Worm (Caenorhabditis elegans) whole organism, L1 larva: ENCODE measurements around the gene mac-1.
A peak's percentile ranks its signal among the peaks of the same experiment; 100 is the strongest.

ENCODE experiments used
- C04F5.9 ChIP-seq: sonication (generic microtip); optimal IDR thresholded peaks from 2 replicates; lab custom pipeline; 2016; ENCODE audit warnings: missing genetic modification characterization, missing compliant biosample characterization
- Y116A8C.19 ChIP-seq: sonication (generic microtip); optimal IDR thresholded peaks from 2 replicates; lab custom pipeline; 2016; ENCODE audit warnings: missing compliant biosample characterization, missing genetic modification characterization, borderline replicate concordance
- blmp-1 ChIP-seq: fragments of 150-350 bp; optimal IDR thresholded peaks from 2 replicates; lab custom pipeline; 2014; ENCODE audit warnings: missing biosample characterization, missing genetic modification characterization
- ceh-8 ChIP-seq: fragments of 200-800 bp; sonication (Bioruptor generic); optimal IDR thresholded peaks from 2 replicates; lab custom pipeline; 2018; ENCODE audit warnings: mild to moderate bottlenecking, missing genetic modification characterization, moderate library complexity, missing compliant biosample characterization
- ceh-82 ChIP-seq, 3 experiments: fragments of 150-350 bp in 1 of 3; sonication (generic microtip) in 2 of 3; optimal IDR thresholded peaks; 2 replicates each; lab custom pipeline; 2014 to 2017; ENCODE audit warnings: missing biosample characterization in 3 of 3, missing genetic modification characterization in 3 of 3
- ceh-90 ChIP-seq: sonication (generic microtip); optimal IDR thresholded peaks from 2 replicates; lab custom pipeline; 2016; ENCODE audit warnings: missing genetic modification characterization, missing compliant biosample characterization
- dpl-1 ChIP-seq, 3 experiments: fragments of 150-350 bp in 2 of 3; sonication (generic microtip) in 1 of 3; optimal IDR thresholded peaks; 2 replicates each; lab custom pipeline; 2014 to 2017; ENCODE audit warnings: missing biosample characterization in 3 of 3, missing genetic modification characterization in 3 of 3, missing genetic modification reagents in 3 of 3
- efl-1 ChIP-seq, 4 experiments: fragments of 150-350 bp; optimal IDR thresholded peaks in 3 of 4; peaks in 1 of 4; 1 replicate in 1 of 4; 2 replicates in 3 of 4; lab custom pipeline; 2014; ENCODE audit warnings: missing biosample characterization in 2 of 4, missing genetic modification characterization in 2 of 4, missing genetic modification reagents in 2 of 4
- efl-3 ChIP-seq: fragments of 200-800 bp; sonication (Bioruptor generic); optimal IDR thresholded peaks from 2 replicates; lab custom pipeline; 2018; ENCODE audit warnings: mild to moderate bottlenecking, missing genetic modification characterization, missing compliant biosample characterization
- elt-2 ChIP-seq: sonication (generic microtip); optimal IDR thresholded peaks from 2 replicates; lab custom pipeline; 2016; ENCODE audit warnings: missing genetic modification characterization, mild to moderate bottlenecking, inconsistent platforms, missing compliant biosample characterization, missing genetic modification reagents
- ets-5 ChIP-seq: fragments of 200-800 bp; sonication (Bioruptor generic); IDR thresholded peaks from 2 replicates; pipeline ENCODE4 v1.3.6; 2022; ENCODE audit warnings: missing genetic modification characterization, missing compliant biosample characterization
- fkh-10 ChIP-seq: sonication (generic microtip); optimal IDR thresholded peaks from 2 replicates; lab custom pipeline; 2017; ENCODE audit warnings: missing biosample characterization, missing genetic modification reagents, missing genetic modification characterization
- fkh-4 ChIP-seq: sonication (generic microtip); optimal IDR thresholded peaks from 2 replicates; lab custom pipeline; 2016; ENCODE audit warnings: missing compliant biosample characterization, missing genetic modification characterization, borderline replicate concordance
- grh-1 ChIP-seq: fragments of 200-800 bp; sonication (Bioruptor generic); IDR thresholded peaks from 2 replicates; pipeline ENCODE4 v1.3.6; 2022; ENCODE audit warnings: missing genetic modification reagents, missing genetic modification characterization, missing compliant biosample characterization
- hlh-17 ChIP-seq: fragments of 200-800 bp; sonication (Bioruptor generic); optimal IDR thresholded peaks from 2 replicates; lab custom pipeline; 2018; ENCODE audit warnings: missing genetic modification characterization, mild to moderate bottlenecking, missing compliant biosample characterization, moderate library complexity, borderline replicate concordance
- lin-13 ChIP-seq: fragments of 150-350 bp; optimal IDR thresholded peaks from 2 replicates; lab custom pipeline; 2014; ENCODE audit warnings: missing biosample characterization, missing genetic modification reagents, missing genetic modification characterization
- lin-14 ChIP-seq: fragments of 200-800 bp; sonication (Bioruptor generic); optimal IDR thresholded peaks from 2 replicates; lab custom pipeline; 2018; ENCODE audit warnings: mild to moderate bottlenecking, missing genetic modification characterization, moderate library complexity, missing compliant biosample characterization
- lin-35 ChIP-seq, 2 experiments: fragments of 150-350 bp; optimal IDR thresholded peaks; 2 replicates each; lab custom pipeline; 2014; ENCODE audit warnings: missing biosample characterization in 2 of 2, missing genetic modification characterization in 2 of 2, missing genetic modification reagents in 2 of 2
- lin-39 ChIP-seq: fragments of 150-350 bp; optimal IDR thresholded peaks from 2 replicates; lab custom pipeline; 2014; ENCODE audit warnings: missing biosample characterization, missing genetic modification reagents, missing genetic modification characterization
- lir-3 ChIP-seq: sonication (generic microtip); optimal IDR thresholded peaks from 2 replicates; lab custom pipeline; 2016; ENCODE audit warnings: mild to moderate bottlenecking, missing genetic modification characterization, moderate library complexity, missing compliant biosample characterization; ENCODE audit not compliant: poor library complexity
- lsy-2 ChIP-seq, 2 experiments: fragments of 150-350 bp; optimal IDR thresholded peaks; 2 replicates each; lab custom pipeline; 2014; ENCODE audit warnings: missing biosample characterization in 2 of 2, missing genetic modification characterization in 2 of 2
- mep-1 ChIP-seq: fragments of 150-350 bp; optimal IDR thresholded peaks from 2 replicates; lab custom pipeline; 2014; ENCODE audit warnings: missing biosample characterization, missing genetic modification characterization
- nhr-19 ChIP-seq: fragments of 200-800 bp; sonication (Bioruptor generic); conservative IDR thresholded peaks from 2 replicates; pipeline ENCODE4 v1.3.6; 2022; ENCODE audit warnings: missing genetic modification characterization, missing compliant biosample characterization
- nhr-20 ChIP-seq: sonication (generic microtip); optimal IDR thresholded peaks from 2 replicates; lab custom pipeline; 2016; ENCODE audit warnings: mild to moderate bottlenecking, missing genetic modification characterization, missing compliant biosample characterization
- nhr-28 ChIP-seq: fragments of 150-350 bp; optimal IDR thresholded peaks from 2 replicates; lab custom pipeline; 2014; ENCODE audit warnings: missing biosample characterization, missing genetic modification characterization
- nhr-84 ChIP-seq: sonication (generic microtip); optimal IDR thresholded peaks from 2 replicates; lab custom pipeline; 2017; ENCODE audit warnings: missing biosample characterization, missing genetic modification characterization
- rnt-1 ChIP-seq: sonication (generic microtip); optimal IDR thresholded peaks from 2 replicates; lab custom pipeline; 2016; ENCODE audit warnings: mild to moderate bottlenecking, missing genetic modification characterization, moderate library complexity, missing compliant biosample characterization
- skn-1 ChIP-seq: fragments of 150-350 bp; optimal IDR thresholded peaks from 2 replicates; lab custom pipeline; 2014; ENCODE audit warnings: missing biosample characterization, missing genetic modification characterization
- snpc-4 ChIP-seq: fragments of 150-350 bp; optimal IDR thresholded peaks from 2 replicates; lab custom pipeline; 2014; ENCODE audit warnings: missing biosample characterization, missing genetic modification characterization
- snu-23 ChIP-seq: sonication (generic microtip); optimal IDR thresholded peaks from 2 replicates; lab custom pipeline; 2016; ENCODE audit warnings: missing genetic modification characterization, missing compliant biosample characterization
- sptf-1 ChIP-seq: fragments of 150-350 bp; optimal IDR thresholded peaks from 2 replicates; lab custom pipeline; 2014; ENCODE audit warnings: missing biosample characterization, missing genetic modification characterization
- unc-30 ChIP-seq: sonication (generic microtip); optimal IDR thresholded peaks from 2 replicates; lab custom pipeline; 2017; ENCODE audit warnings: missing biosample characterization, missing genetic modification characterization
- unc-62 ChIP-seq: fragments of 150-350 bp; optimal IDR thresholded peaks from 2 replicates; lab custom pipeline; 2014; ENCODE audit warnings: missing biosample characterization, missing genetic modification reagents, missing genetic modification characterization
- unc-98 ChIP-seq: fragments of 200-800 bp; sonication (Bioruptor generic); IDR thresholded peaks from 2 replicates; pipeline ENCODE4 v1.3.6; 2022; ENCODE audit warnings: missing genetic modification characterization, missing compliant biosample characterization
- vab-15 ChIP-seq: sonication (generic microtip); optimal IDR thresholded peaks from 2 replicates; lab custom pipeline; 2017; ENCODE audit warnings: missing genotype, mild to moderate bottlenecking, missing genetic modification characterization, missing compliant biosample characterization

Gene mac-1

DNA sequence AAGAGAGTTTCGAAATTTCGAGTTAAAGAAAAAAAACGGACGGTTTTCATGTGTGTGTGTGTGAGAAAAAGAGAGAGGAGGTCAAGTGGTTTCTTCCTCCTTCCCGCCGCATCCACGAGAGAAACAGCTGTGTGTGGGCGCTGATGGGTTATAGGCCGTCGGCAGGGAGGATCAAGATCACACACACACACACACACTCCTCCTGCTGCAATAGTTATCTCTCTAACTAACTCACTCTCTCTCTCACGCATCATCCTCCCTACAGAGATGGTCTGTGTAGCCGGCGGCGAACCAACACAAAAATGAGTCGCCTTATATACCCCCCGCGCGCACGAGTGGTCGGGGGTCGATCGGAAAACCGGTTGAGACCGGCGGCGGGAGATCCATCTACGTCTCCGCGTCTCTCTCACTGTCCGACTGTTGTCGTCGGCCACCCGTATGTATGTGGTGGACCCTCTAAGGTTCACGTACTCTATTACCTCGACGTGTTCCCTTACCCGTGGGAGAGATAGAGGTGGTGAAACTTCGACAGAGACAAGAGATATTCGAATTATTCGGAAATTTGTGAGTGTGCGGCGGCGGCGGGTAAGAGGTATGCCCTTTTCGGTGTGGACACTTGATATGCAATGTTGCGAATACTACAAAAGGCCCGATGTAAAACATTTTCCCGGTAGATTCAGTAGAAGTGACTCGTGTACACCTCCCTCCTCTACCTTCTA is 29.1 kb downstream of the mac-1 start (continued):
- TF ChIP-seq dpl-1 (GFP tag; optimal IDR thresholded peaks at IDR 0.05; lab: Kevin White, UChicago), result peak; percentile 15 to 41 (median 18)
- TF ChIP-seq, all 84 proteins: peak for 41

DNA sequence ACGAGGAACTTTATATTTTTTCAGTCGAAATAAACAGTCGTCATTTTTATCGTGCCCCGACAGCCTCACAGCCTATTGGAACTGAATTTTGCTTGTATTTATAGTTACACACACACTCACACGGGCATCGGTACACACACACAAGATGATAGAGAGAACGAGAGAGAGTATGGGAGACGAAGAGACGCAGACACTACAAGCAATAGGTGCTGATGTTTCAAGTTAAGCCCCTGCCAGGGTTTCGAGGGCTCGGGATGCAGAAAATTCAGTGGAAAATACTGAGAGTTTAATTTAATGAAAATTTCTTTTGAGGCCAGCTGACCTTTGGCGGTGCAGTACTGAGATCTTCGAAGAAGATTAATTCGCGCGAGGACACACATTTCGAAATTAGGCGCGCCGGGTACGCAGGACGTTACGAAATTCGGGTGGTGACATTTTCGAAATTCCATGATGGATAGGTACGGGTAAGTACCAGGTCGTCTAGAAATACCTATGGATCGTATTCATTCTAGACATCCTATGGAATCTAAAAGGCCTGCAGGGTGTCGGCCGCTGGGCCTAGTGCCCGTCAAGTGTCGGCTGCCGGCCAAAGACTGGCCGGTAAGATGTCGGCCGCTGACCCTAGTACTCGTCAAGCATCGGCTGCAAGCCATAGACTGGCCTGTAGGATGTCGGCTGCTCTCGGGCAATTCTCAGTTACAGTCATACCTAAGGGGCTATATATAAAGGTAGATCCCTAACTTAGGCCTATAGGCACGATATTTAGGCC is 30.0 kb downstream of the mac-1 start:
- TF ChIP-seq nhr-28 (no peak), efl-1 (optimal IDR thresholded peaks at IDR 0.05; lab: Kevin White, UChicago) (peak; percentile 2 to 14), efl-1 (GFP tag; optimal IDR thresholded peaks at IDR 0.05 in 1 of 2; lab: Kevin White, UChicago) (peak in 1 of 2 experiments; percentile 87), lin-35 (GFP tag; optimal IDR thresholded peaks at IDR 0.05; lab: Kevin White, UChicago) (peak in 1 of 2 experiments; percentile 40), rnt-1 (peak; percentile 1), elt-2 (peak; percentile 12), ets-5 (GFP tag; lab: Robert Waterston, UW) (no peak), Y116A8C.19 (tag; lab: Kevin White, UChicago) (no peak), nhr-84 (tag; lab: Kevin White, UChicago) (no peak), lin-13 (peak; percentile 35), nhr-19 (GFP tag; lab: Robert Waterston, UW) (peak; percentile 19), skn-1 (tag; lab: Kevin White, UChicago) (peak; percentile 51), blmp-1 (tag; lab: Kevin White, UChicago) (peak; percentile 33), nhr-20 (tag; lab: Kevin White, UChicago) (peak; percentile 13), snu-23 (peak; percentile 21), grh-1 (GFP tag; lab: Robert Waterston, UW) (peak; percentile 12; the same call in 1 of the 2 replicates), ceh-82 (tag; optimal IDR thresholded peaks at IDR 0.05; lab: Kevin White, UChicago) (peak in 1 of 3 experiments; percentile 13), lin-14 (peak; percentile 46), fkh-4 (tag; lab: Kevin White, UChicago) (no peak), lin-39 (tag; lab: Kevin White, UChicago) (no peak), lsy-2 (tag; optimal IDR thresholded peaks at IDR 0.05; lab: Kevin White, UChicago) (peak in 1 of 2 experiments; percentile 4), mep-1 (tag; lab: Kevin White, UChicago) (peak; percentile 33), snpc-4 (tag; lab: Kevin White, UChicago) (peak; percentile 87), lir-3 (tag; lab: Kevin White, UChicago) (peak; percentile 9)

DNA sequence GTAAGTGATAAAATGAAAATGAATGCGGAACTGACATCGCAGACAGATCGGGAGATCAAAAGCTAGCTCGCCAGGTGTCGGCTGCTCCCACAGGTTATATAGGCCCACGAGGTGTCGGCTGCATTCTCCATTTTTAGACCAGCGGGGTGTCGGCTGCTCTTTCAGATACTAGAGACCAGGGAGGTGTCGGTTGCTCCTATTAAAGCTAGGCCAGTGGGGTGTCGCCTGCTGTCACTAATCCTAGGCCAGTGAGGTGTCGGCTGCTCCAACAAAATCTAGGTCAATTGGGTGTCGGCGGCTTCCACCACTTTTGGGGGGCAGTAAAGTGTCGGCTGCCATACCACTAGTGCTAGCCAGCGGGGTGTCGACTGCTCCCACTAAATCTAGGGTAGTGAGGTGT is 30.8 kb downstream of the mac-1 start:
- TF ChIP-seq rnt-1 (peak; percentile 2), lsy-2 (tag; optimal IDR thresholded peaks at IDR 0.05; lab: Kevin White, UChicago) (no peak), ceh-8 (GFP tag; lab: Kevin White, UChicago) (no peak), snpc-4 (tag; lab: Kevin White, UChicago) (peak; percentile 41)

ce11 chrII:13285729-13286128 is 35.0 kb downstream of the mac-1 start, which contains the start of gene ztf-22:
Gene ztf-22, minus strand, starts transcription at chrII:13285829.
- TF ChIP-seq unc-98 (GFP tag; lab: Robert Waterston, UW) (no peak), unc-30 (tag; lab: Kevin White, UChicago) (no peak), hlh-17 (GFP tag; lab: Kevin White, UChicago) (no peak), vab-15 (tag; lab: Kevin White, UChicago) (no peak), fkh-10 (GFP tag; lab: Kevin White, UChicago) (no peak), efl-3 (GFP tag; lab: Kevin White, UChicago) (no peak), sptf-1 (tag; lab: Kevin White, UChicago) (no peak), ceh-90 (tag; lab: Kevin White, UChicago) (no peak), C04F5.9 (tag; lab: Kevin White, UChicago) (no peak), unc-62 (GFP tag; lab: Kevin White, UChicago) (no peak), dpl-1 (GFP tag; optimal IDR thresholded peaks at IDR 0.05; lab: Kevin White, UChicago) (no peak)
